Fruit fly (Drosophila melanogaster): ENCODE results near the gene Mcm10.

Gene Mcm10

DNA sequence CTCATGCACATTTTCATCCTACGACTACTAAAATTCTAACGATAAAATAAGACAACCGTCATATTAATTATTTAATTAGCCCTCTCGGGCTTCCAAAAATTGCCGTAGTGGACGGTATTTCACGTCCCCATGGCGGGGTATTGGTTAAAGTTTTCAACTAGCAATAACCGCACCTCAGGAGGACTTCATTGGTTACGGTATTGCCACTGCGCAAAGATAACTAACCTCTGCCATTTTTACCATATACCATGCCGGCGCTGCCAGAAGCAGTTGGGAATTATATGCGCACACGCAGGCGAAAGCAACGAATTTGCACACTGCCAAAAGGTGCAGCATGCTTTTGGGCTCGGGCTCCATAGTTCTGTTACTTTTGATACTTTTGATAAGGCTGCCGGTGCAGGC is 35.2 kb downstream of the Mcm10 start (continued):
- TF ChIP-seq CG2202 (tag; optimal IDR thresholded peaks at IDR 0.05), result no peak
- no peak for TF ChIP-seq CG11560 (tag; IDR thresholded peaks at IDR 0.05)
- no peak for TF ChIP-seq Dp (GFP tag; optimal IDR thresholded peaks at IDR 0.05)
- TF ChIP-seq Mes4 (GFP tag; optimal IDR thresholded peaks at IDR 0.05), result no peak
- TF ChIP-seq scrt (GFP tag; optimal IDR thresholded peaks at IDR 0.05), result no peak
- TF ChIP-seq CG7839 (tag; optimal IDR thresholded peaks at IDR 0.05), result peak; percentile 50
- TF ChIP-seq yki (optimal IDR thresholded peaks at IDR 0.05), result no peak
- TF ChIP-seq trem (tag; optimal IDR thresholded peaks at IDR 0.05), result no peak
- TF ChIP-seq CG11093 (GFP tag; IDR thresholded peaks at IDR 0.05), result no peak
- peak; percentile 28 for TF ChIP-seq pfk (GFP tag; optimal IDR thresholded peaks at IDR 0.05)
- peak; percentile 31 for TF ChIP-seq CG3407 (GFP tag; optimal IDR thresholded peaks at IDR 0.05)
- TF ChIP-seq CG8281 (tag; optimal IDR thresholded peaks at IDR 0.05), result no peak
- TF ChIP-seq bowl (GFP tag; IDR thresholded peaks at IDR 0.05), result peak; percentile 15; the same call in 1 of the 2 replicates
- TF ChIP-seq CG17829 (tag; optimal IDR thresholded peaks at IDR 0.05), result peak; percentile 40
- TF ChIP-seq BEAF-32 (GFP tag; optimal IDR thresholded peaks at IDR 0.05), result no peak
- TF ChIP-seq lov (optimal IDR thresholded peaks at IDR 0.05), result no peak
- TF ChIP-seq lov (GFP tag; IDR thresholded peaks at IDR 0.05), result no peak; the same call in 2 of the 3 replicates
- no peak for TF ChIP-seq Dip2 (GFP tag; IDR thresholded peaks at IDR 0.05)
- TF ChIP-seq Rx (GFP tag; IDR thresholded peaks at IDR 0.05), result no peak
- TF ChIP-seq ara (GFP tag; IDR thresholded peaks at IDR 0.05), result peak; percentile 69; the same call in 1 of the 2 replicates
- peak; percentile 13 for TF ChIP-seq CG13775 (GFP tag; optimal IDR thresholded peaks at IDR 0.05)
- TF ChIP-seq CG14441 (GFP tag; IDR thresholded peaks at IDR 0.05), result 0 out of 2 replicates have a peak, but pooled peaks have one; percentile 13
- peak; percentile 48 for TF ChIP-seq CG4854 (GFP tag; optimal IDR thresholded peaks at IDR 0.05)
- no peak for TF ChIP-seq Hr39 (optimal IDR thresholded peaks at IDR 0.05)
- peak; percentile 26 for TF ChIP-seq Xbp1 (GFP tag; optimal IDR thresholded peaks at IDR 0.05)
- no peak for TF ChIP-seq Dfd (GFP tag; optimal IDR thresholded peaks at IDR 0.05)
- TF ChIP-seq Myb (GFP tag; optimal IDR thresholded peaks at IDR 0.05), result no peak
- peak; percentile 42 for TF ChIP-seq CG11085 (GFP tag; IDR thresholded peaks at IDR 0.05)
- TF ChIP-seq CG9932 (GFP tag; IDR thresholded peaks at IDR 0.05), result 0 out of 2 replicates have a peak, but pooled peaks have one; percentile 7
- TF ChIP-seq CG13123 (GFP tag; optimal IDR thresholded peaks at IDR 0.05), result no peak
- TF ChIP-seq rib (GFP tag; IDR thresholded peaks at IDR 0.05), result peak; percentile 70; the same call in 1 of the 2 replicates
- no peak for TF ChIP-seq Sin3A (optimal IDR thresholded peaks at IDR 0.05)
- TF ChIP-seq CG11695 (GFP tag; IDR thresholded peaks at IDR 0.05), result no peak
- TF ChIP-seq fd64A (GFP tag; optimal IDR thresholded peaks at IDR 0.05), result no peak
- TF ChIP-seq Bdp1 (GFP tag; optimal IDR thresholded peaks at IDR 0.05), result no peak
- TF ChIP-seq CG12219 (GFP tag; optimal IDR thresholded peaks at IDR 0.05), result no peak
- TF ChIP-seq Camta (GFP tag; optimal IDR thresholded peaks at IDR 0.05), result peak; percentile 34
- no peak for TF ChIP-seq Mrtf (GFP tag; IDR thresholded peaks at IDR 0.05)
- no peak for TF ChIP-seq D (optimal IDR thresholded peaks at IDR 0.05)
- no peak for TF ChIP-seq D (GFP tag; optimal IDR thresholded peaks at IDR 0.05)
- no peak for TF ChIP-seq sqz (GFP tag; optimal IDR thresholded peaks at IDR 0.05)
- peak; percentile 32 for TF ChIP-seq CG17385 (GFP tag; optimal IDR thresholded peaks at IDR 0.05)
- no peak for TF ChIP-seq CG8478 (optimal IDR thresholded peaks at IDR 0.05)
- no peak; the same call in 1 of the 2 replicates for TF ChIP-seq lmd (GFP tag; IDR thresholded peaks at IDR 0.05)
- 0 out of 2 replicates have a peak, but pooled peaks have one; percentile 27 for TF ChIP-seq Ptx1 (GFP tag; IDR thresholded peaks at IDR 0.05)
- no peak for TF ChIP-seq Dref (GFP tag; IDR thresholded peaks at IDR 0.05)
- 0 out of 3 replicates have a peak, but pooled peaks have one; percentile 36 for TF ChIP-seq CG2889 (GFP tag; IDR thresholded peaks at IDR 0.05)
- peak; percentile 51 for TF ChIP-seq zfh2 (GFP tag; optimal IDR thresholded peaks at IDR 0.05)
- peak; percentile 19 for TF ChIP-seq mam (GFP tag; optimal IDR thresholded peaks at IDR 0.05)
- peak; percentile 36 for TF ChIP-seq Tbp (GFP tag; optimal IDR thresholded peaks at IDR 0.05)
- peak; percentile 12 for TF ChIP-seq btn (GFP tag; optimal IDR thresholded peaks at IDR 0.05)
- no peak for TF ChIP-seq tup (GFP tag; optimal IDR thresholded peaks at IDR 0.05)
- TF ChIP-seq Dek (tag; optimal IDR thresholded peaks at IDR 0.05), result peak; percentile 36
- no peak for TF ChIP-seq tap (tag; optimal IDR thresholded peaks at IDR 0.05)
